Worm (Caenorhabditis elegans): ENCODE results near the gene Y73B6BL.44.

DNA sequence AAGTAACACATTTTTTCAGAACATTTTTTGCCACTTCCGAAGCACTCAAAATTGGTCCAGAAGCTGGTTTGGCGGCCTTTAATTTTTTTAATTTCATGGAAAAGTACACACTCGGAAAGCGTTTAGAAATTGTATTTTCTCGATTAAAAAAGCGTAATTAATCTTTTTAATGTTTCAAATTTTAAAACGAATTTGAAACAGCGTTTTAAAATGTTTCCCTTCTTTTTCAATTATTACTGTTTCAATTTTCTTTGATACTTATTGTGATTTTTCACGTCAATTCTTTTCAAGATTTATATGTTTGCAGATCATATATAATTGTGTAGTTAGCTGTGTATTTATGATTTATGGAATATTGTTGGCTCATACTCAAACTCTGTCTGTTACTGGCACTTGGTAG is 29.4 kb upstream of the Y73B6BL.44 start, which contains the start of gene acr-25:
- TF ChIP-seq ama-1 (optimal IDR thresholded peaks at IDR 0.05), result no peak
- TF ChIP-seq spr-1 (tag; optimal IDR thresholded peaks at IDR 0.05), result no peak
- no peak for TF ChIP-seq skn-1 (tag; optimal IDR thresholded peaks at IDR 0.05)
- no peak for TF ChIP-seq lsy-2 (tag; optimal IDR thresholded peaks at IDR 0.05)
- TF ChIP-seq ctbp-1 (GFP tag; IDR thresholded peaks at IDR 0.05), result no peak
- no peak for TF ChIP-seq egl-27 (tag; optimal IDR thresholded peaks at IDR 0.05)
- no peak for TF ChIP-seq ces-1 (GFP tag; optimal IDR thresholded peaks at IDR 0.05)
- no peak for TF ChIP-seq aha-1 (tag)
- TF ChIP-seq unc-62 (GFP tag; optimal IDR thresholded peaks at IDR 0.05 in 1 of 2), result no peak
- no peak for TF ChIP-seq unc-62 (tag; optimal IDR thresholded peaks at IDR 0.05)
- TF ChIP-seq saeg-2 (GFP tag; IDR thresholded peaks at IDR 0.05), result no peak
- TF ChIP-seq nhr-28 (tag; optimal IDR thresholded peaks at IDR 0.05), result no peak
